Worm (Caenorhabditis elegans): ENCODE results near the gene npr-36.

ce11 chrX:17381975-17382374, 22.4 kb downstream of the npr-36 start, which contains the start of gene F10D7.4:
- TF ChIP-seq pes-1 (GFP tag; IDR thresholded peaks at IDR 0.05) (no peak), ama-1 (optimal IDR thresholded peaks at IDR 0.05) (no peak), hmg-4 (GFP tag; optimal IDR thresholded peaks at IDR 0.05) (no peak), tbx-11 (GFP tag; IDR thresholded peaks at IDR 0.05) (no peak), B0310.2 (tag; optimal IDR thresholded peaks at IDR 0.05) (no peak), ceh-36 (tag; optimal IDR thresholded peaks at IDR 0.05) (no peak), scrt-1 (GFP tag; IDR thresholded peaks at IDR 0.05) (no peak), ceh-13 (GFP tag; optimal IDR thresholded peaks at IDR 0.05) (no peak)

Measured in whole organism, early embryonic.